Worm (Caenorhabditis elegans) whole organism, young adult: ENCODE results near the gene srw-69.

Experiments used
- F10E7.11 ChIP-seq: sonication (generic microtip); optimal IDR thresholded peaks from 2 replicates; lab custom pipeline; 2017; ENCODE audit warnings: mild to moderate bottlenecking, missing genetic modification characterization, moderate library complexity, missing compliant biosample characterization
- T07F8.4 ChIP-seq: sonication (generic microtip); optimal IDR thresholded peaks from 2 replicates; lab custom pipeline; 2016; ENCODE audit warnings: mild to moderate bottlenecking, missing genetic modification characterization, moderate library complexity, missing compliant biosample characterization
- ccch-3 ChIP-seq: fragments of 200-800 bp; sonication (Bioruptor generic); optimal IDR thresholded peaks from 2 replicates; lab custom pipeline; 2018; ENCODE audit warnings: mild to moderate bottlenecking, missing genetic modification characterization, missing compliant biosample characterization
- snpc-4 ChIP-seq, 5 experiments: fragments of 150-350 bp in 1 of 5; sonication (generic microtip) in 4 of 5; optimal IDR thresholded peaks; 2 replicates each; lab custom pipeline; 2014 to 2018; ENCODE audit warnings: missing genetic modification characterization in 5 of 5, missing biosample characterization in 3 of 5, antibody characterized with exemption in 2 of 5, mild to moderate bottlenecking in 2 of 5, missing compliant biosample characterization in 2 of 5, missing genotype in 2 of 5, moderate library complexity in 2 of 5, missing genetic modification reagents in 1 of 5

- no peak for TF ChIP-seq F10E7.11 (tag; lab: Kevin White, UChicago)
- TF ChIP-seq T07F8.4 (tag; lab: Kevin White, UChicago) = no peak
- TF ChIP-seq snpc-4 (GFP tag; optimal IDR thresholded peaks at IDR 0.05; lab: Kevin White, UChicago) = no peak
- no peak for TF ChIP-seq snpc-4 (tag; optimal IDR thresholded peaks at IDR 0.05; lab: Kevin White, UChicago)
- no peak for TF ChIP-seq ccch-3 (GFP tag; lab: Kevin White, UChicago)
Observed at ce11 chrV:7400095-7400494, 28.7 kb downstream of the srw-69 start, which contains the start of gene cnc-9.
